Fruit fly (Drosophila melanogaster) whole organism, embryonic: ENCODE measurements around the gene CG6602.

Experiments used
- ATbp ChIP-seq: fragments of 200-800 bp; sonication (Bioruptor generic); optimal IDR thresholded peaks from 2 replicates; lab custom pipeline; 2017; ENCODE audit warnings: missing biosample characterization, mild to moderate bottlenecking, missing genetic modification characterization, missing genetic modification reagents
- Aef1 ChIP-seq: fragments of 200-800 bp; sonication (Bioruptor generic); IDR thresholded peaks from 3 replicates; pipeline ENCODE4 v1.3.6; 2022; ENCODE audit warnings: missing biosample characterization, missing genetic modification characterization
- Atf6 ChIP-seq: fragments of 200-800 bp; sonication (Bioruptor generic); IDR thresholded peaks from 2 replicates; pipeline ENCODE4 v1.3.6; 2022; ENCODE audit warnings: missing biosample characterization, missing genetic modification characterization
- CG10209 ChIP-seq: fragments of 200-800 bp; sonication (Bioruptor generic); optimal IDR thresholded peaks from 3 replicates; lab custom pipeline; 2017; ENCODE audit warnings: missing biosample characterization, mild to moderate bottlenecking, missing genetic modification characterization, missing genetic modification reagents
- CG10366 ChIP-seq: fragments of 200-800 bp; sonication (Bioruptor generic); IDR thresholded peaks from 2 replicates; pipeline ENCODE4 v1.3.6; 2022; ENCODE audit warnings: missing biosample characterization, missing genetic modification characterization
- CG11695 ChIP-seq: fragments of 200-800 bp; sonication (Bioruptor generic); IDR thresholded peaks from 3 replicates; pipeline ENCODE4 v1.3.6; 2022; ENCODE audit warnings: missing biosample characterization, missing genetic modification characterization
- CG12659 ChIP-seq: fragments of 200-800 bp; sonication (Bioruptor generic); optimal IDR thresholded peaks from 3 replicates; lab custom pipeline; 2017; ENCODE audit warnings: mild to moderate bottlenecking, missing biosample characterization, missing genetic modification reagents, missing genetic modification characterization
- CG1602 ChIP-seq: fragments of 200-800 bp; sonication (Bioruptor generic); optimal IDR thresholded peaks from 3 replicates; lab custom pipeline; 2016; ENCODE audit warnings: missing biosample characterization, missing genetic modification characterization
- CG1603 ChIP-seq: fragments of 200-800 bp; sonication (Bioruptor generic); optimal IDR thresholded peaks from 2 replicates; lab custom pipeline; 2019; ENCODE audit warnings: missing biosample characterization, mild to moderate bottlenecking, missing genetic modification characterization, moderate library complexity
- CG17829 ChIP-seq: fragments of 200-800 bp; optimal IDR thresholded peaks from 2 replicates; lab custom pipeline; 2019; ENCODE audit warnings: missing biosample characterization, mild to moderate bottlenecking, missing genetic modification characterization, moderate library complexity
- CG2889 ChIP-seq: fragments of 200-800 bp; sonication (Bioruptor generic); IDR thresholded peaks from 3 replicates; pipeline ENCODE4 v1.3.6; 2022; ENCODE audit warnings: missing biosample characterization, missing genetic modification characterization
- CG30403 ChIP-seq: fragments of 200-800 bp; sonication (Bioruptor generic); optimal IDR thresholded peaks from 3 replicates; lab custom pipeline; 2016; ENCODE audit warnings: missing biosample characterization, missing genetic modification characterization
- CG3163 ChIP-seq: fragments of 200-800 bp; sonication (Bioruptor generic); optimal IDR thresholded peaks from 3 replicates; lab custom pipeline; 2016; ENCODE audit warnings: missing biosample characterization, missing genetic modification characterization
- CG3281 ChIP-seq: fragments of 200-800 bp; sonication (Bioruptor generic); optimal IDR thresholded peaks from 3 replicates; lab custom pipeline; 2017; ENCODE audit warnings: missing biosample characterization, mild to moderate bottlenecking, missing genetic modification characterization
- CG3726 ChIP-seq: fragments of 200-800 bp; sonication (Bioruptor generic); IDR thresholded peaks from 3 replicates; pipeline ENCODE4, ENCODE4 v1.3.6; 2022; ENCODE audit warnings: missing biosample characterization, missing genetic modification characterization
- CG4404 ChIP-seq: fragments of 200-800 bp; sonication (Bioruptor generic); IDR thresholded peaks from 2 replicates; pipeline ENCODE4 v1.3.6; 2022; ENCODE audit warnings: missing biosample characterization, missing genetic modification characterization
- CG7786 ChIP-seq: fragments of 200-800 bp; sonication (Bioruptor generic); optimal IDR thresholded peaks from 2 replicates; lab custom pipeline; 2016; ENCODE audit warnings: missing biosample characterization, missing genetic modification characterization
- CG7839 ChIP-seq: fragments of 200-800 bp; sonication (Bioruptor generic); optimal IDR thresholded peaks from 3 replicates; lab custom pipeline; 2018; ENCODE audit warnings: missing biosample characterization, mild to moderate bottlenecking, missing genetic modification characterization, moderate library complexity
- CG9727 ChIP-seq: fragments of 200-800 bp; sonication (Bioruptor generic); optimal IDR thresholded peaks from 3 replicates; lab custom pipeline; 2017; ENCODE audit warnings: missing biosample characterization, mild to moderate bottlenecking, missing genetic modification characterization
- CG9797 ChIP-seq: fragments of 200-800 bp; sonication (Bioruptor generic); optimal IDR thresholded peaks from 3 replicates; lab custom pipeline; 2018; ENCODE audit warnings: missing biosample characterization, mild to moderate bottlenecking, missing genetic modification characterization
- CG9817 ChIP-seq: fragments of 200-800 bp; sonication (Bioruptor generic); optimal IDR thresholded peaks from 2 replicates; lab custom pipeline; 2018; ENCODE audit warnings: missing biosample characterization, mild to moderate bottlenecking, missing genetic modification characterization, moderate library complexity
- Camta ChIP-seq: fragments of 200-800 bp; sonication (Bioruptor generic); optimal IDR thresholded peaks from 2 replicates; lab custom pipeline; 2016; ENCODE audit warnings: missing biosample characterization, missing genetic modification characterization
- CoRest ChIP-seq: fragments of 200-800 bp; sonication (Bioruptor generic); optimal IDR thresholded peaks from 3 replicates; lab custom pipeline; 2018; ENCODE audit warnings: missing biosample characterization, mild to moderate bottlenecking, missing genetic modification characterization, moderate library complexity
- Dek ChIP-seq: fragments of 200-800 bp; sonication (Bioruptor generic); optimal IDR thresholded peaks from 3 replicates; lab custom pipeline; 2019; ENCODE audit warnings: missing biosample characterization, mild to moderate bottlenecking, missing genetic modification characterization, moderate library complexity
- HmgZ ChIP-seq: fragments of 200-800 bp; sonication (Bioruptor generic); optimal IDR thresholded peaks from 2 replicates; lab custom pipeline; 2018; ENCODE audit warnings: missing biosample characterization, mild to moderate bottlenecking, missing genetic modification characterization
- Hmr ChIP-seq: fragments of 200-800 bp; sonication (Bioruptor generic); optimal IDR thresholded peaks from 3 replicates; lab custom pipeline; 2017; ENCODE audit warnings: mild to moderate bottlenecking, missing biosample characterization, missing genetic modification reagents, missing genetic modification characterization
- Hr3 ChIP-seq: fragments of 200-800 bp; sonication (Bioruptor generic); optimal IDR thresholded peaks from 3 replicates; lab custom pipeline; 2016; ENCODE audit warnings: missing biosample characterization, missing genetic modification characterization
- Hr51 ChIP-seq, 2 experiments: fragments of 200-800 bp; sonication (Bioruptor generic); optimal IDR thresholded peaks; 2 replicates in 1 of 2; 3 replicates in 1 of 2; lab custom pipeline; 2016 to 2018; ENCODE audit warnings: missing biosample characterization in 2 of 2, missing genetic modification characterization in 2 of 2, mild to moderate bottlenecking in 1 of 2, moderate library complexity in 1 of 2
- Hsf ChIP-seq: fragments of 200-800 bp; sonication (Bioruptor generic); optimal IDR thresholded peaks from 3 replicates; lab custom pipeline; 2016; ENCODE audit warnings: missing biosample characterization, missing genetic modification characterization
- Kr ChIP-seq: fragments of 200-800 bp; sonication (Bioruptor generic); optimal IDR thresholded peaks from 2 replicates; lab custom pipeline; 2017; ENCODE audit warnings: missing biosample characterization, mild to moderate bottlenecking, missing genetic modification characterization
- Med ChIP-seq: fragments of 200-800 bp; sonication (Bioruptor generic); peaks from one replicate; lab custom pipeline; 2016; ENCODE audit warnings: missing biosample characterization, missing genetic modification characterization, mild to moderate bottlenecking, inconsistent platforms, moderate library complexity
- Myb ChIP-seq: fragments of 200-800 bp; sonication (Bioruptor generic); optimal IDR thresholded peaks from 2 replicates; lab custom pipeline; 2016; ENCODE audit warnings: missing biosample characterization, missing genetic modification characterization
- NfI ChIP-seq: fragments of 200-800 bp; sonication (Bioruptor generic); optimal IDR thresholded peaks from 3 replicates; lab custom pipeline; 2018; ENCODE audit warnings: missing biosample characterization, mild to moderate bottlenecking, missing genetic modification characterization, moderate library complexity
- Oli ChIP-seq: fragments of 200-800 bp; sonication (Bioruptor generic); optimal IDR thresholded peaks from 2 replicates; lab custom pipeline; 2018; ENCODE audit warnings: missing biosample characterization, mild to moderate bottlenecking, missing genetic modification characterization, moderate library complexity
- az2 ChIP-seq: fragments of 200-800 bp; sonication (Bioruptor generic); optimal IDR thresholded peaks from 3 replicates; lab custom pipeline; 2016; ENCODE audit warnings: missing biosample characterization, missing genetic modification characterization
- bab2 ChIP-seq: fragments of 200-800 bp; sonication (Bioruptor generic); optimal IDR thresholded peaks from 2 replicates; lab custom pipeline; 2016; ENCODE audit warnings: missing biosample characterization, missing genetic modification characterization
- dimm ChIP-seq: fragments of 200-800 bp; sonication (Bioruptor generic); IDR thresholded peaks from 2 replicates; pipeline ENCODE4 v1.3.6; 2022; ENCODE audit warnings: missing biosample characterization, missing genetic modification characterization
- ewg ChIP-seq: fragments of 200-800 bp; sonication (Bioruptor generic); optimal IDR thresholded peaks from 3 replicates; lab custom pipeline; 2017; ENCODE audit warnings: mild to moderate bottlenecking, missing biosample characterization, missing genetic modification reagents, missing genetic modification characterization
- h ChIP-seq: fragments of >200 bp; optimal IDR thresholded peaks from 2 replicates; lab custom pipeline; 2017
- hb ChIP-seq: fragments of 200-800 bp; sonication (Bioruptor generic); IDR thresholded peaks from 3 replicates; pipeline ENCODE4 v1.3.6; 2022; ENCODE audit warnings: missing biosample characterization, missing genetic modification characterization; ENCODE audit not compliant: partially characterized antibody
- jumu ChIP-seq: fragments of 200-800 bp; sonication (Bioruptor generic); optimal IDR thresholded peaks from 3 replicates; lab custom pipeline; 2016; ENCODE audit warnings: missing biosample characterization, missing genetic modification characterization
- nmo ChIP-seq: fragments of 200-800 bp; sonication (Bioruptor generic); optimal IDR thresholded peaks from 2 replicates; lab custom pipeline; 2018; ENCODE audit warnings: missing biosample characterization, mild to moderate bottlenecking, missing genetic modification characterization, moderate library complexity
- org-1 ChIP-seq: fragments of 200-800 bp; sonication (Bioruptor generic); optimal IDR thresholded peaks from 2 replicates; lab custom pipeline; 2017; ENCODE audit warnings: missing biosample characterization, missing genetic modification characterization
- pho ChIP-seq: fragments of 200-800 bp; sonication (Bioruptor generic); optimal IDR thresholded peaks from 2 replicates; lab custom pipeline; 2016; ENCODE audit warnings: missing biosample characterization, missing genetic modification characterization
- pnt ChIP-seq: fragments of 200-800 bp; sonication (Bioruptor generic); optimal IDR thresholded peaks from 3 replicates; lab custom pipeline; 2016; ENCODE audit warnings: missing biosample characterization, missing genetic modification characterization
- pzg ChIP-seq: fragments of 200-800 bp; sonication (Bioruptor generic); optimal IDR thresholded peaks from 3 replicates; lab custom pipeline; 2018; ENCODE audit warnings: missing biosample characterization, mild to moderate bottlenecking, missing genetic modification characterization, moderate library complexity
- shn ChIP-seq: fragments of 200-800 bp; sonication (Bioruptor generic); optimal IDR thresholded peaks from 3 replicates; lab custom pipeline; 2016; ENCODE audit warnings: missing biosample characterization, missing genetic modification characterization
- slou ChIP-seq: fragments of 200-800 bp; sonication (Bioruptor generic); optimal IDR thresholded peaks from 3 replicates; lab custom pipeline; 2016; ENCODE audit warnings: missing biosample characterization, missing genetic modification characterization
- so ChIP-seq: fragments of 200-800 bp; sonication (Bioruptor generic); IDR thresholded peaks from 3 replicates; pipeline ENCODE4 v1.3.6; 2022; ENCODE audit warnings: missing biosample characterization, missing genetic modification characterization
- trh ChIP-seq: fragments of 200-800 bp; sonication (Bioruptor generic); optimal IDR thresholded peaks from 2 replicates; lab custom pipeline; 2016; ENCODE audit warnings: missing biosample characterization, missing genetic modification characterization
- tx ChIP-seq: fragments of 200-800 bp; sonication (Bioruptor generic); optimal IDR thresholded peaks from 2 replicates; lab custom pipeline; 2016; ENCODE audit warnings: missing biosample characterization, missing genetic modification characterization

Gene CG6602

dm6 chr3L:6085988-6086387 lies 14.0 kb downstream of the CG6602 start (continued):
- TF ChIP-seq jumu (peak; percentile 24), trh (GFP tag; lab: Kevin White, UChicago) (no peak), nmo (GFP tag; lab: Kevin White, UChicago) (peak; percentile 24), Hr3 (peak; percentile 14), pzg (GFP tag; lab: Kevin White, UChicago) (no peak), HmgZ (peak; percentile 20), CoRest (tag; lab: Kevin White, UChicago) (peak; percentile 19), CG1602 (GFP tag; lab: Kevin White, UChicago) (peak; percentile 6), az2 (GFP tag; lab: Kevin White, UChicago) (peak; percentile 37), Hmr (peak; percentile 38), Oli (tag; lab: Kevin White, UChicago) (peak; percentile 17), CG7786 (peak; percentile 14), so (0 out of 3 replicates have a peak, but pooled peaks have one; percentile 24), CG3281 (GFP tag; lab: Kevin White, UChicago) (no peak), bab2 (GFP tag; lab: Kevin White, UChicago) (peak; percentile 24), Myb (GFP tag; lab: Kevin White, UChicago) (peak; percentile 11), Dek (peak; percentile 14), dimm (GFP tag; lab: Robert Waterston, UW) (no peak), CG2889 (GFP tag; lab: Robert Waterston, UW) (0 out of 3 replicates have a peak, but pooled peaks have one; percentile 33), shn (no peak), slou (GFP tag; lab: Kevin White, UChicago) (no peak), Hr51 (GFP tag; optimal IDR thresholded peaks at IDR 0.05; lab: Kevin White, UChicago) (peak in 1 of 2 experiments; percentile 34), CG11695 (GFP tag; lab: Robert Waterston, UW) (no peak), CG9727 (GFP tag; lab: Kevin White, UChicago) (peak; percentile 23), Aef1 (GFP tag; lab: Robert Waterston, UW) (no peak), CG12659 (GFP tag; lab: Kevin White, UChicago) (peak; percentile 9), h (lab: Kevin White, UChicago) (no peak), Atf6 (GFP tag; lab: Robert Waterston, UW) (peak; percentile 61), CG3726 (GFP tag; lab: Robert Waterston, UW) (no peak), CG3163 (GFP tag; lab: Kevin White, UChicago) (no peak), tx (GFP tag; lab: Kevin White, UChicago) (no peak), pho (GFP tag; lab: Kevin White, UChicago) (peak; percentile 38), ewg (GFP tag; lab: Kevin White, UChicago) (no peak), pnt (GFP tag; lab: Kevin White, UChicago) (peak; percentile 12), CG10366 (GFP tag; lab: Robert Waterston, UW) (0 out of 2 replicates have a peak, but pooled peaks have one; percentile 8), Camta (GFP tag; lab: Kevin White, UChicago) (peak; percentile 51), hb (GFP tag; lab: Robert Waterston, UW) (no peak), CG30403 (GFP tag; lab: Kevin White, UChicago) (peak; percentile 47), org-1 (GFP tag; lab: Kevin White, UChicago) (peak; percentile 10), CG9797 (GFP tag; lab: Kevin White, UChicago) (no peak), CG9817 (tag; lab: Kevin White, UChicago) (peak; percentile 45), CG17829 (tag; lab: Kevin White, UChicago) (no peak), Kr (no peak), NfI (peak; percentile 39), CG1603 (tag; lab: Kevin White, UChicago) (peak; percentile 46), CG7839 (tag; lab: Kevin White, UChicago) (peak; percentile 40), Med (GFP tag; lab: Kevin White, UChicago) (peak; percentile 72), CG4404 (GFP tag; lab: Robert Waterston, UW) (no peak), Hsf (peak; percentile 7), ATbp (GFP tag; lab: Kevin White, UChicago) (peak; percentile 27), CG10209 (GFP tag; lab: Kevin White, UChicago) (peak; percentile 6)
